Worm (Caenorhabditis elegans) whole organism, young adult: ENCODE measurements around the gene Y32H12A.7.

Source experiments
- Y56A3A.18 ChIP-seq: fragments of 200-800 bp; sonication (Bioruptor generic); IDR thresholded peaks from 2 replicates; pipeline ENCODE4 v1.3.6; 2022; ENCODE audit warnings: missing genetic modification reagents, missing genetic modification characterization, missing compliant biosample characterization
- ztf-26 ChIP-seq: sonication (generic microtip); optimal IDR thresholded peaks from 2 replicates; lab custom pipeline; 2017; ENCODE audit warnings: missing genetic modification characterization, missing compliant biosample characterization

ce11 chrIII:5375001-5375532, 10.1 kb downstream of the Y32H12A.7 start:
- TF ChIP-seq Y56A3A.18 (GFP tag; lab: Robert Waterston, UW) (no peak), ztf-26 (tag; lab: Kevin White, UChicago) (no peak)
